Worm (Caenorhabditis elegans) whole organism, L3 larva: ENCODE data around the gene fbxa-182.

ENCODE experiments used
- ama-1 ChIP-seq: fragments of 150-350 bp; optimal IDR thresholded peaks from 2 replicates; lab custom pipeline; 2018
- ceh-28 ChIP-seq: fragments of 150-350 bp; optimal IDR thresholded peaks from 2 replicates; lab custom pipeline; 2014; ENCODE audit warnings: missing biosample characterization, missing genetic modification reagents, missing genetic modification characterization
- ceh-9 ChIP-seq: sonication (generic microtip); optimal IDR thresholded peaks from 2 replicates; lab custom pipeline; 2018; ENCODE audit warnings: missing biosample characterization, missing genetic modification characterization
- daf-12 ChIP-seq: fragments of 150-350 bp; optimal IDR thresholded peaks from 2 replicates; lab custom pipeline; 2014; ENCODE audit warnings: missing biosample characterization, missing genetic modification reagents, missing genetic modification characterization
- egl-5 ChIP-seq: fragments of 150-350 bp; optimal IDR thresholded peaks from 2 replicates; lab custom pipeline; 2017; ENCODE audit warnings: missing biosample characterization, missing genetic modification reagents, missing genetic modification characterization, inconsistent platforms
- elt-2 ChIP-seq: sonication (generic microtip); optimal IDR thresholded peaks from 2 replicates; lab custom pipeline; 2016; ENCODE audit warnings: missing genetic modification reagents, mild to moderate bottlenecking, missing genetic modification characterization, missing compliant biosample characterization
- elt-3 ChIP-seq, 3 experiments: fragments of 150-350 bp in 1 of 3; sonication (generic microtip) in 2 of 3; optimal IDR thresholded peaks; 2 replicates in 2 of 3; 4 replicates in 1 of 3; lab custom pipeline; 2014 to 2017; ENCODE audit warnings: missing biosample characterization in 3 of 3, missing genetic modification characterization in 3 of 3
- eor-1 ChIP-seq, 2 experiments: fragments of 150-350 bp; optimal IDR thresholded peaks; 2 replicates each; lab custom pipeline; 2014 to 2018; ENCODE audit warnings: missing biosample characterization in 2 of 2, missing genetic modification characterization in 2 of 2
- fkh-10 ChIP-seq: sonication (generic microtip); optimal IDR thresholded peaks from 2 replicates; lab custom pipeline; 2017; ENCODE audit warnings: missing biosample characterization, missing genetic modification reagents, missing genetic modification characterization
- fkh-2 ChIP-seq: fragments of 150-350 bp; optimal IDR thresholded peaks from 2 replicates; lab custom pipeline; 2014; ENCODE audit warnings: missing biosample characterization, missing genetic modification reagents, missing genetic modification characterization
- jun-1 ChIP-seq: fragments of 150-350 bp; optimal IDR thresholded peaks from 2 replicates; lab custom pipeline; 2014; ENCODE audit warnings: missing biosample characterization, missing genetic modification reagents, missing genetic modification characterization
- lin-15B ChIP-seq: fragments of 150-350 bp; optimal IDR thresholded peaks from 2 replicates; lab custom pipeline; 2014; ENCODE audit warnings: missing biosample characterization, missing genetic modification characterization
- lsy-12 ChIP-seq: sonication (generic microtip); optimal IDR thresholded peaks from 2 replicates; lab custom pipeline; 2016; ENCODE audit warnings: mild to moderate bottlenecking, missing genetic modification characterization, missing compliant biosample characterization
- mml-1 ChIP-seq: fragments of 150-350 bp; sonication (generic microtip); optimal IDR thresholded peaks from 3 replicates; lab custom pipeline; 2014; ENCODE audit warnings: missing biosample characterization, missing genetic modification characterization
- nfya-1 ChIP-seq: sonication (generic microtip); optimal IDR thresholded peaks from 2 replicates; lab custom pipeline; 2017; ENCODE audit warnings: missing genetic modification characterization, mild to moderate bottlenecking, missing compliant biosample characterization, antibody characterized with exemption, moderate library complexity; ENCODE audit not compliant: insufficient read depth
- nhr-11 ChIP-seq: fragments of 150-350 bp; optimal IDR thresholded peaks from 2 replicates; lab custom pipeline; 2014; ENCODE audit warnings: missing biosample characterization, missing genetic modification characterization
- nhr-25 ChIP-seq: sonication (generic microtip); optimal IDR thresholded peaks from 2 replicates; lab custom pipeline; 2017; ENCODE audit warnings: missing biosample characterization, missing genetic modification characterization
- nhr-28 ChIP-seq: fragments of 150-350 bp; optimal IDR thresholded peaks from 2 replicates; lab custom pipeline; 2014; ENCODE audit warnings: missing biosample characterization, missing genetic modification characterization
- nhr-43 ChIP-seq: sonication (generic microtip); optimal IDR thresholded peaks from 2 replicates; lab custom pipeline; 2016; ENCODE audit warnings: mild to moderate bottlenecking, missing genetic modification characterization, missing compliant biosample characterization; ENCODE audit not compliant: poor library complexity, severe bottlenecking
- nhr-67 ChIP-seq: fragments of 150-350 bp; optimal IDR thresholded peaks from 2 replicates; lab custom pipeline; 2014; ENCODE audit warnings: missing biosample characterization, missing genetic modification characterization
- nhr-76 ChIP-seq: fragments of 150-350 bp; sonication (generic microtip); optimal IDR thresholded peaks from 5 replicates; lab custom pipeline; 2014; ENCODE audit warnings: missing biosample characterization, missing genetic modification characterization
- nhr-77 ChIP-seq: fragments of 150-350 bp; optimal IDR thresholded peaks from 2 replicates; lab custom pipeline; 2014; ENCODE audit warnings: missing biosample characterization, missing genetic modification characterization
- pha-4 ChIP-seq: fragments of 150-350 bp; optimal IDR thresholded peaks from 2 replicates; lab custom pipeline; 2014; ENCODE audit warnings: missing biosample characterization, missing genetic modification reagents, missing genetic modification characterization
- pqm-1 ChIP-seq: fragments of 150-350 bp; optimal IDR thresholded peaks from 2 replicates; lab custom pipeline; 2017; ENCODE audit warnings: missing biosample characterization, missing genetic modification characterization, inconsistent platforms
- sea-2 ChIP-seq: fragments of 150-350 bp; sonication (generic microtip); optimal IDR thresholded peaks from 4 replicates; lab custom pipeline; 2014; ENCODE audit warnings: missing biosample characterization, missing genetic modification reagents, missing genetic modification characterization
- skn-1 ChIP-seq: fragments of 150-350 bp; optimal IDR thresholded peaks from 2 replicates; lab custom pipeline; 2014; ENCODE audit warnings: missing biosample characterization, missing genetic modification characterization
- unc-39 ChIP-seq: sonication (generic microtip); optimal IDR thresholded peaks from 4 replicates; lab custom pipeline; 2017; ENCODE audit warnings: missing biosample characterization, missing genetic modification characterization
- zag-1 ChIP-seq: fragments of 150-350 bp; optimal IDR thresholded peaks from 2 replicates; lab custom pipeline; 2014; ENCODE audit warnings: missing biosample characterization, missing genetic modification characterization

The fbxa-182 gene

ce11 chrII:2420685-2421084 lies 8.1 kb upstream of the fbxa-182 start:
- TF ChIP-seq pha-4 (peak; percentile 62), skn-1 (tag; lab: Kevin White, UChicago) (no peak), pqm-1 (tag; lab: Kevin White, UChicago) (peak; percentile 24), elt-2 (tag; lab: Kevin White, UChicago) (peak; percentile 62), eor-1 (tag; optimal IDR thresholded peaks at IDR 0.05; lab: Kevin White, UChicago) (no peak)

DNA sequence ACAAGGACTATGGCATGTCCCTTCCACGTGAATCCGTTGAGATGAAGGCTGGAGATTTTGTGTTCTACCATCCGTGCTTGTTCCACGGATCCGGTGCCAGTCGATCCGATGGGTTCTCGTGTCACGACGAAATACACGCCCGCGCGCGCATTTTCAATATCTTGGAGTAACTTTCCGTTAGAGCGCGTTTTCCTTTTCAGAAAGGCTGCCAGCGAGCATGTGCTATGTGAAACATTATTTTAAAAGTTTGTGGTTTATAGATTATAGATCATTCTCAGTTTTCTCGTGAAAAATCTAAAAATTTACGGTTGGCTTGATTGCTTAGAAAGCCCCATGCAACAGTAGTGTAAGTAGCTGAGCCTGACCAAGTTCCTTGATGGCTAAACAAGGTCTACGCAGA lies 6.3 kb upstream of the fbxa-182 start, which contains the start of gene fbxc-20:
Gene fbxc-20, plus strand, starts transcription at position 301 of the 400 bp plus-strand sequence.
- TF ChIP-seq eor-1 (tag; optimal IDR thresholded peaks at IDR 0.05; lab: Kevin White, UChicago) = no peak
- TF ChIP-seq nhr-67 (tag; lab: Kevin White, UChicago) = no peak
- TF ChIP-seq lin-15B (tag; lab: Kevin White, UChicago) = no peak

ce11 chrII:2417889-2418288 lies 5.3 kb upstream of the fbxa-182 start, which contains the start of the genes F42G2.5 and F42G2.7:
Gene F42G2.5 (minus strand): TSS chrII:2417989.
Gene F42G2.7 (plus strand): TSS chrII:2418158.
- TF ChIP-seq fkh-10 (no peak), elt-2 (tag; lab: Kevin White, UChicago) (peak; percentile 44), daf-12 (tag; lab: Kevin White, UChicago) (no peak)
- TF ChIP-seq, all 47 proteins: peak for 1

- TF ChIP-seq fkh-2 (tag; lab: Kevin White, UChicago) (no peak), pqm-1 (tag; lab: Kevin White, UChicago) (peak; percentile 70), pha-4 (peak; percentile 72), elt-2 (tag; lab: Kevin White, UChicago) (peak; percentile 76), jun-1 (tag; lab: Kevin White, UChicago) (peak; percentile 16)
- TF ChIP-seq, all 47 proteins: peak for 4
Measured at ce11 chrII:2415439-2415838, 2.9 kb upstream of the fbxa-182 start, which contains the start of gene fbxa-4. Gene fbxa-4 (minus strand): TSS chrII:2415531.

DNA sequence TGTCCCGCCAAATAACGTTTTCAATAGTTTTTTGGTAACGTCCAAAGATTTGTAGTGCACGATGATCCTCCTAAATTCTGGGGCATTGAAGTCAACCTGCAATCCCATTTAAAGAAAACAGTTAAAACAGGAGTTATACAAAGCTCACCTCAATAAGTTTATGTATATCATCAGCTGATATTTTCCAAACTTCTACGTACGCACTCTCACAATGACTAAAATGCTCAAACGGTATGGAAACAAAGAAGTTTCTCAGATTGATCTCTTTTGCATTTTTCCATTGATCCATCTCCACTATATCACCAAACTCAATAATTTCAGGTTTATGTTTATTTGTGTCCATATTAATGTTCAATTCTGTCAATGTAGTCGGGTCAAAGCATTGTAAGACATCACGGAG lies 994 bp downstream of the fbxa-182 start:
- no peak for TF ChIP-seq zag-1 (tag; lab: Kevin White, UChicago)
- no peak for TF ChIP-seq nhr-77 (tag; lab: Kevin White, UChicago)
- no peak for TF ChIP-seq unc-39 (tag; lab: Kevin White, UChicago)

ce11 chrII:2411093-2411492 lies 1.5 kb downstream of the fbxa-182 start:
- TF ChIP-seq nhr-76 = no peak
- no peak for TF ChIP-seq nhr-25
- no peak for TF ChIP-seq mml-1

- TF ChIP-seq fkh-2 (tag; lab: Kevin White, UChicago) (no peak), nhr-43 (tag; lab: Kevin White, UChicago) (no peak), lsy-12 (tag; lab: Kevin White, UChicago) (no peak), pha-4 (no peak), elt-2 (tag; lab: Kevin White, UChicago) (no peak), nhr-11 (tag; lab: Kevin White, UChicago) (no peak), nhr-67 (tag; lab: Kevin White, UChicago) (no peak), jun-1 (tag; lab: Kevin White, UChicago) (no peak), fkh-10 (no peak), lin-15B (tag; lab: Kevin White, UChicago) (no peak), ama-1 (lab: Kevin White, UChicago) (no peak), ceh-28 (tag; lab: Kevin White, UChicago) (no peak), ceh-9 (no peak), sea-2 (GFP tag; lab: Kevin White, UChicago) (no peak), nfya-1 (tag; lab: Kevin White, UChicago) (no peak), egl-5 (tag; lab: Kevin White, UChicago) (no peak), unc-39 (tag; lab: Kevin White, UChicago) (no peak), nhr-28 (no peak), eor-1 (tag; optimal IDR thresholded peaks at IDR 0.05; lab: Kevin White, UChicago) (no peak), elt-3 (tag; optimal IDR thresholded peaks at IDR 0.05; lab: Kevin White, UChicago) (no peak)
Measured at ce11 chrII:2403984-2404383, 8.6 kb downstream of the fbxa-182 start, which contains the start of gene F16G10.1. Gene F16G10.1 (plus strand): TSS chrII:2404284.
